Worm (Caenorhabditis elegans): ENCODE results near the gene nsph-4.3.

The nsph-4.3 gene

DNA sequence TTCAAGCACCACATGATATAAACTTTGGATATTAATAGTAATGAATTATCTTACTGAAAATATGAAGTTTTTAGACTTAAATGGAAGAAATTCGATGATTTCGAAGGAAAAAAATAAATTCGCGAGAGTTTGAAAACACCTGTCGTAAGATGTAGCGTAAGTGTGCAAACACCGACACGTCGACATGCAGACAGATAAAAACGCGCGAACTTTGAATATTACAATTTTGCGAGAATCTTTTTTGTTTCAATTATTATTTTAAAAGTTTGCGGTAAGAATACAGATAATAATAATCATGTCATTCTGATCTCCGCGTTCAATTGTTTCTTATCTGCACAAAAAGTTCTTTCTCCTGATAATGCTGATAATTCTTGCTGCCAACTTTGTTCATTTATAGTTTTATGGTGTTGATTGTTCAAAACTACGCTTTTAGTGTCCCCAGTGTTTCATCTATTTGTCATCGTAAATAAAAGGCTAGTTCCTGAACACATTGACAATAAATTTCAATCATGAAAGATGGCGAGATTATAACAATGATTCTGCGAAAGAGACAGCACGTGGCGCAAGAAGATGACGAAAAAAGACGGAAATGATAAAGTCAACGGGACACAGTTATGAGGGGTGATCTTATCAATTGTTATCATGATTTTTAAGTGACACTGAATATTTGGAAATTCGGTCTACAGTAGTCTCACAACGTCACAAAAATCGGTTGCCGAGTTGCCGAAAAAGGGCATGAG lies 35.0 kb upstream of the nsph-4.3 start (continued):
- peak; percentile 63 for TF ChIP-seq nhr-90 (tag; optimal IDR thresholded peaks at IDR 0.05; ENCODE audit: poor library complexity)
- no peak for TF ChIP-seq ceh-8 (GFP tag; optimal IDR thresholded peaks at IDR 0.05)
- TF ChIP-seq ces-1 (GFP tag; optimal IDR thresholded peaks at IDR 0.05): no peak
- TF ChIP-seq pqm-1 (tag; optimal IDR thresholded peaks at IDR 0.05): peak; percentile 9
- TF ChIP-seq tbx-2 (tag; optimal IDR thresholded peaks at IDR 0.05): peak; percentile 6
- no peak for TF ChIP-seq hlh-17 (GFP tag; optimal IDR thresholded peaks at IDR 0.05; ENCODE audit: borderline replicate concordance)
- TF ChIP-seq nhr-77 (tag; optimal IDR thresholded peaks at IDR 0.05): no peak
- TF ChIP-seq elt-2 (tag; optimal IDR thresholded peaks at IDR 0.05): peak; percentile 98
- TF ChIP-seq sptf-1 (tag; optimal IDR thresholded peaks at IDR 0.05): no peak
- TF ChIP-seq lin-35 (GFP tag; optimal IDR thresholded peaks at IDR 0.05): peak in 1 of 2 experiments; percentile 48
- TF ChIP-seq xbp-1 (tag; optimal IDR thresholded peaks at IDR 0.05): no peak
- no peak for TF ChIP-seq ceh-82 (tag; optimal IDR thresholded peaks at IDR 0.05)

- TF ChIP-seq ceh-82 (tag; optimal IDR thresholded peaks at IDR 0.05): peak in 1 of 3 experiments; percentile 2
- TF ChIP-seq nhr-19 (GFP tag; conservative IDR thresholded peaks at IDR 0.05): no peak
- TF ChIP-seq dpl-1 (GFP tag; optimal IDR thresholded peaks at IDR 0.05): peak in 1 of 3 experiments; percentile 18
- no peak for TF ChIP-seq C04F5.9 (tag; optimal IDR thresholded peaks at IDR 0.05)
- TF ChIP-seq lin-35 (GFP tag; optimal IDR thresholded peaks at IDR 0.05): peak in 1 of 2 experiments; percentile 6
- no peak for TF ChIP-seq C16A3.4 (tag; optimal IDR thresholded peaks at IDR 0.05)
- TF ChIP-seq mep-1 (tag; optimal IDR thresholded peaks at IDR 0.05): peak; percentile 33
- peak; percentile 46 for TF ChIP-seq nhr-47 (tag; optimal IDR thresholded peaks at IDR 0.05)
- TF ChIP-seq swsn-7 (tag; optimal IDR thresholded peaks at IDR 0.05): no peak
- no peak for TF ChIP-seq blmp-1 (tag; optimal IDR thresholded peaks at IDR 0.05)
- TF ChIP-seq lin-13 (GFP tag; optimal IDR thresholded peaks at IDR 0.05): no peak
- TF ChIP-seq dsc-1 (tag; optimal IDR thresholded peaks at IDR 0.05): peak; percentile 49
- no peak for TF ChIP-seq lin-39 (tag; optimal IDR thresholded peaks at IDR 0.05)
- TF ChIP-seq fkh-8 (tag; optimal IDR thresholded peaks at IDR 0.05): peak; percentile 82
- TF ChIP-seq mab-9 (GFP tag; IDR thresholded peaks at IDR 0.05): no peak
- TF ChIP-seq nhr-77 (tag; optimal IDR thresholded peaks at IDR 0.05): no peak
- TF ChIP-seq nhr-85 (tag): no peak
- peak; percentile 79 for TF ChIP-seq lin-14 (GFP tag; optimal IDR thresholded peaks at IDR 0.05)
- TF ChIP-seq tlp-1 (tag; optimal IDR thresholded peaks at IDR 0.05): no peak
- TF ChIP-seq vab-15 (tag; optimal IDR thresholded peaks at IDR 0.05): no peak
- no peak for TF ChIP-seq aha-1 (tag; optimal IDR thresholded peaks at IDR 0.05)
- TF ChIP-seq snpc-4 (tag; optimal IDR thresholded peaks at IDR 0.05): no peak
- no peak for TF ChIP-seq ama-1 (optimal IDR thresholded peaks at IDR 0.05)
- peak; percentile 28 to 47 for TF ChIP-seq efl-1 (optimal IDR thresholded peaks at IDR 0.05)
- no peak for TF ChIP-seq efl-1 (GFP tag; optimal IDR thresholded peaks at IDR 0.05 in 1 of 2)
- TF ChIP-seq alr-1 (tag; optimal IDR thresholded peaks at IDR 0.05; ENCODE audit: borderline replicate concordance): no peak
- peak; percentile 1 for TF ChIP-seq nhr-71 (tag; optimal IDR thresholded peaks at IDR 0.05)
- no peak for TF ChIP-seq elt-2 (tag; optimal IDR thresholded peaks at IDR 0.05)
- TF ChIP-seq unc-86 (tag; optimal IDR thresholded peaks at IDR 0.05): no peak
- TF ChIP-seq nhr-237 (tag; optimal IDR thresholded peaks at IDR 0.05): no peak
- TF ChIP-seq unc-130 (tag; optimal IDR thresholded peaks at IDR 0.05): no peak
- TF ChIP-seq lsy-2 (tag; optimal IDR thresholded peaks at IDR 0.05): no peak
Measured at ce11 chrIII:7643084-7643483, 34.0 kb upstream of the nsph-4.3 start, which contains the start of gene upp-1. Gene upp-1, minus strand, starts transcription at chrIII:7643101.

- TF ChIP-seq F16B12.6 (tag; optimal IDR thresholded peaks at IDR 0.05) (no peak), elt-3 (tag; optimal IDR thresholded peaks at IDR 0.05) (peak in 1 of 6 experiments; percentile 69), lin-14 (GFP tag; optimal IDR thresholded peaks at IDR 0.05) (peak; percentile 42), egl-13 (tag; optimal IDR thresholded peaks at IDR 0.05) (no peak), tbx-2 (tag; optimal IDR thresholded peaks at IDR 0.05) (no peak), ceh-90 (tag; optimal IDR thresholded peaks at IDR 0.05) (no peak), nhr-20 (tag; optimal IDR thresholded peaks at IDR 0.05) (peak; percentile 59), lir-3 (tag; optimal IDR thresholded peaks at IDR 0.05; ENCODE audit: poor library complexity) (peak; percentile 15), fkh-8 (tag; optimal IDR thresholded peaks at IDR 0.05) (peak; percentile 32), nhr-19 (GFP tag; conservative IDR thresholded peaks at IDR 0.05) (peak; percentile 51), blmp-1 (tag; optimal IDR thresholded peaks at IDR 0.05) (peak; percentile 27), skn-1 (tag; optimal IDR thresholded peaks at IDR 0.05) (no peak), egl-27 (tag; optimal IDR thresholded peaks at IDR 0.05) (no peak), aha-1 (tag; optimal IDR thresholded peaks at IDR 0.05) (no peak), C34B4.2 (tag; optimal IDR thresholded peaks at IDR 0.05) (no peak), C16A3.4 (tag; optimal IDR thresholded peaks at IDR 0.05) (peak; percentile 8)
Measured at ce11 chrIII:7642015-7642414, 32.9 kb upstream of the nsph-4.3 start.

Data from whole organism, L1 larva.